Worm (Caenorhabditis elegans): ENCODE data around the gene srx-88.
A peak's percentile ranks its signal among the peaks of the same experiment; 100 is the strongest.

Gene srx-88

ce11 chrV:11554260-11554659 lies 29.1 kb upstream of the srx-88 start, which contains the start of gene duo-1:
Gene duo-1, plus strand, starts transcription at chrV:11554630.
- TF ChIP-seq unc-130 (GFP tag; optimal IDR thresholded peaks at IDR 0.05) (peak; percentile 46), lin-29 (GFP tag; IDR thresholded peaks at IDR 0.05) (no peak)

ce11 chrV:11562643-11563042 lies 20.7 kb upstream of the srx-88 start, which contains the start of gene srx-86:
Gene srx-86, plus strand, starts transcription at chrV:11562943.
- no peak for TF ChIP-seq lin-1 (GFP tag; IDR thresholded peaks at IDR 0.05)
- no peak for TF ChIP-seq jun-1 (tag; optimal IDR thresholded peaks at IDR 0.05)
- no peak for TF ChIP-seq Y105C5A.15 (GFP tag; IDR thresholded peaks at IDR 0.05)
- TF ChIP-seq sdz-12 (GFP tag; optimal IDR thresholded peaks at IDR 0.05): no peak
- TF ChIP-seq ztf-11 (tag; optimal IDR thresholded peaks at IDR 0.05): no peak
- no peak for TF ChIP-seq F37D6.2 (tag; optimal IDR thresholded peaks at IDR 0.05)

- TF ChIP-seq arid-1 (GFP tag; conservative IDR thresholded peaks at IDR 0.05) (no peak), duxl-1 (tag; optimal IDR thresholded peaks at IDR 0.05; ENCODE audit: poor library complexity) (no peak), ceh-62 (tag; optimal IDR thresholded peaks at IDR 0.05) (no peak)
Observed at ce11 chrV:11564573-11564972, 18.7 kb upstream of the srx-88 start, which contains the start of gene srx-87. Gene srx-87, plus strand, starts transcription at chrV:11564873.

- TF ChIP-seq ceh-32 (tag; optimal IDR thresholded peaks at IDR 0.05; ENCODE audit: poor library complexity) (no peak), ctbp-1 (GFP tag; IDR thresholded peaks at IDR 0.05) (no peak), nhr-237 (tag; optimal IDR thresholded peaks at IDR 0.05) (no peak), tra-1 (GFP tag; IDR thresholded peaks at IDR 0.05) (no peak), Y48G9A.11 (GFP tag; IDR thresholded peaks at IDR 0.05) (no peak), snpc-4 (tag; optimal IDR thresholded peaks at IDR 0.05) (no peak), F26F4.8 (GFP tag; conservative IDR thresholded peaks at IDR 0.05) (no peak), pha-4 (GFP tag; IDR thresholded peaks at IDR 0.05) (no peak), pha-4 (tag; optimal IDR thresholded peaks at IDR 0.05) (no peak), ZK337.2 (GFP tag; IDR thresholded peaks at IDR 0.05) (no peak), Y75B8A.6 (GFP tag; IDR thresholded peaks at IDR 0.05) (no peak), mdl-1 (tag; optimal IDR thresholded peaks at IDR 0.05) (peak in 1 of 2 experiments; percentile 53), hlh-30 (tag; optimal IDR thresholded peaks at IDR 0.05; ENCODE audit: insufficient read depth) (peak; percentile 73), mxl-2 (GFP tag; conservative IDR thresholded peaks at IDR 0.05) (no peak), ztf-11 (tag; optimal IDR thresholded peaks at IDR 0.05) (no peak), daf-12 (tag; optimal IDR thresholded peaks at IDR 0.05) (no peak), madf-9 (GFP tag; conservative IDR thresholded peaks at IDR 0.05) (no peak), fkh-10 (GFP tag; optimal IDR thresholded peaks at IDR 0.05) (no peak), unc-130 (GFP tag; optimal IDR thresholded peaks at IDR 0.05) (no peak), dmd-9 (GFP tag; IDR thresholded peaks at IDR 0.05) (no peak), ceh-20 (GFP tag; IDR thresholded peaks at IDR 0.05) (no peak), lir-3 (tag; optimal IDR thresholded peaks at IDR 0.05) (no peak), nhr-102 (tag; optimal IDR thresholded peaks at IDR 0.05) (no peak), lin-38 (GFP tag; IDR thresholded peaks at IDR 0.05) (no peak), mes-2 (tag; optimal IDR thresholded peaks at IDR 0.05; ENCODE audit: poor library complexity, severe bottlenecking) (no peak), ceh-82 (tag; optimal IDR thresholded peaks at IDR 0.05) (no peak), mdt-29 (GFP tag; IDR thresholded peaks at IDR 0.05) (no peak), nhr-28 (tag; optimal IDR thresholded peaks at IDR 0.05) (peak; percentile 22), pqm-1 (tag; optimal IDR thresholded peaks at IDR 0.05) (no peak), R02D3.7 (tag; optimal IDR thresholded peaks at IDR 0.05) (no peak), mxl-3 (GFP tag; optimal IDR thresholded peaks at IDR 0.05) (peak; percentile 61), dmd-6 (GFP tag; IDR thresholded peaks at IDR 0.05) (peak; percentile 32), snpc-1.2 (GFP tag; IDR thresholded peaks at IDR 0.05) (no peak), ceh-44 (GFP tag; IDR thresholded peaks at IDR 0.05) (no peak), nhr-42 (GFP tag; IDR thresholded peaks at IDR 0.05) (no peak), madf-5 (GFP tag; IDR thresholded peaks at IDR 0.05) (no peak)
Observed at ce11 chrV:11570169-11570651, 13.1 kb upstream of the srx-88 start, which contains the start of the genes nhr-101 and pms-2. Gene nhr-101, plus strand, starts transcription at chrV:11570476. Gene pms-2, minus strand, starts transcription at chrV:11570601.
